Worm (Caenorhabditis elegans) whole organism, L4/young adult: ENCODE measurements around the gene drd-10.

Experiments
- W03F9.2 ChIP-seq: fragments of 150-350 bp; optimal IDR thresholded peaks from 2 replicates; lab custom pipeline; 2014; ENCODE audit warnings: missing biosample characterization, missing genetic modification characterization
- dao-5 ChIP-seq: sonication (generic microtip); optimal IDR thresholded peaks from 2 replicates; lab custom pipeline; 2016; ENCODE audit warnings: missing genotype, missing genetic modification characterization, moderate library complexity, missing compliant biosample characterization
- him-1 ChIP-seq: sonication (generic microtip); optimal IDR thresholded peaks from 2 replicates; lab custom pipeline; 2016; ENCODE audit warnings: missing genotype, missing genetic modification reagents, missing genetic modification characterization, missing compliant biosample characterization

DNA sequence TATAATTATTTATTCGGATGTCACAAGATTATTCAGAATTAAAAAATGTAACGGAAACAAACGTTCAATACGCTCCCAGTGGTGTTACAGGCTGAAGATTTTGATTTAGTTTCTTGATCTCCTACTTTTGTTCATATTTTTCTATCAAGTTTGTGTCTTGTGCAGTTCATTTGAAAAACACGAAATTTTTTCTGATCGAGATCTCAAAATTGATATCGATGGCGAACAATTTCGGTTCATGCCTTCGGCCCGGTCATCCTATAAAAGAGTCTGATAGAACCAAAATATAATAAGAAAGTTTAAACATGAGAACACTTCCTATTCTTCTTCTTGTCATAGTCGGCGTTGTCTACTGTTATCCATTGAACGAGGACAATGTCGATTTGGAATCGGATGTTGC is at the start of gene drd-10:
- TF ChIP-seq dao-5 (no peak), him-1 (tag; lab: Kevin White, UChicago) (no peak), W03F9.2 (no peak)
